Worm (Caenorhabditis elegans) whole organism, L2 larva: ENCODE data around the gene D1044.1.

Experiments used
- R02D3.7 ChIP-seq: fragments of 150-350 bp; optimal IDR thresholded peaks from 2 replicates; lab custom pipeline; 2014; ENCODE audit warnings: missing biosample characterization, missing genetic modification characterization
- blmp-1 ChIP-seq: sonication (generic microtip); optimal IDR thresholded peaks from 2 replicates; lab custom pipeline; 2017; ENCODE audit warnings: missing genetic modification characterization, mild to moderate bottlenecking, missing compliant biosample characterization, antibody characterized with exemption, moderate library complexity; ENCODE audit not compliant: insufficient read depth
- nhr-10 ChIP-seq: sonication (generic microtip); optimal IDR thresholded peaks from 2 replicates; lab custom pipeline; 2017; ENCODE audit warnings: missing biosample characterization, missing genetic modification characterization
- skn-1 ChIP-seq: sonication (generic microtip); optimal IDR thresholded peaks from 2 replicates; lab custom pipeline; 2017; ENCODE audit warnings: missing biosample characterization, missing genetic modification characterization
- unc-39 ChIP-seq: fragments of 150-350 bp; optimal IDR thresholded peaks from 2 replicates; lab custom pipeline; 2014; ENCODE audit warnings: missing biosample characterization, missing genetic modification characterization

- no peak for TF ChIP-seq nhr-10 (tag; lab: Kevin White, UChicago)
- no peak for TF ChIP-seq skn-1 (tag; lab: Kevin White, UChicago)
- no peak for TF ChIP-seq unc-39
- TF ChIP-seq R02D3.7 (tag; lab: Kevin White, UChicago), result no peak
- TF ChIP-seq blmp-1 (tag; lab: Kevin White, UChicago), result peak; percentile 48
These were observed 8.1 kb downstream of the D1044.1 start, which contains the start of gene F09F7.6 for ce11 chrIII:5552072-5552667.
